Worm (Caenorhabditis elegans) whole organism, L1 larva: ENCODE measurements around the gene ddr-2.

Source experiments
- C04F5.9 ChIP-seq: sonication (generic microtip); optimal IDR thresholded peaks from 2 replicates; lab custom pipeline; 2016; ENCODE audit warnings: missing genetic modification characterization, missing compliant biosample characterization
- F16B12.6 ChIP-seq: fragments of 150-350 bp; optimal IDR thresholded peaks from 2 replicates; lab custom pipeline; 2014; ENCODE audit warnings: missing biosample characterization, missing genetic modification characterization
- Y116A8C.19 ChIP-seq: sonication (generic microtip); optimal IDR thresholded peaks from 2 replicates; lab custom pipeline; 2016; ENCODE audit warnings: missing compliant biosample characterization, missing genetic modification characterization, borderline replicate concordance
- alr-1 ChIP-seq: fragments of 200-800 bp; sonication (Bioruptor generic); optimal IDR thresholded peaks from 2 replicates; lab custom pipeline; 2018; ENCODE audit warnings: borderline replicate concordance, mild to moderate bottlenecking, missing genetic modification characterization, missing compliant biosample characterization
- aly-2 ChIP-seq: fragments of 150-350 bp; optimal IDR thresholded peaks from 2 replicates; lab custom pipeline; 2014; ENCODE audit warnings: missing biosample characterization, missing genetic modification characterization
- blmp-1 ChIP-seq: fragments of 150-350 bp; optimal IDR thresholded peaks from 2 replicates; lab custom pipeline; 2014; ENCODE audit warnings: missing biosample characterization, missing genetic modification characterization
- ceh-63 ChIP-seq: fragments of 200-800 bp; sonication (Bioruptor generic); optimal IDR thresholded peaks from 2 replicates; lab custom pipeline; 2018; ENCODE audit warnings: mild to moderate bottlenecking, missing genetic modification characterization, missing compliant biosample characterization
- ceh-90 ChIP-seq: sonication (generic microtip); optimal IDR thresholded peaks from 2 replicates; lab custom pipeline; 2016; ENCODE audit warnings: missing genetic modification characterization, missing compliant biosample characterization
- ces-1 ChIP-seq: fragments of 150-350 bp; optimal IDR thresholded peaks from 2 replicates; lab custom pipeline; 2014; ENCODE audit warnings: missing biosample characterization, missing genetic modification reagents, missing genetic modification characterization
- dpl-1 ChIP-seq, 3 experiments: fragments of 150-350 bp in 2 of 3; sonication (generic microtip) in 1 of 3; optimal IDR thresholded peaks; 2 replicates each; lab custom pipeline; 2014 to 2017; ENCODE audit warnings: missing biosample characterization in 3 of 3, missing genetic modification characterization in 3 of 3, missing genetic modification reagents in 3 of 3
- dsc-1 ChIP-seq: sonication (generic microtip); optimal IDR thresholded peaks from 2 replicates; lab custom pipeline; 2016; ENCODE audit warnings: mild to moderate bottlenecking, missing genetic modification characterization, missing compliant biosample characterization
- ets-5 ChIP-seq: fragments of 200-800 bp; sonication (Bioruptor generic); IDR thresholded peaks from 2 replicates; pipeline ENCODE4 v1.3.6; 2022; ENCODE audit warnings: missing genetic modification characterization, missing compliant biosample characterization
- fkh-10 ChIP-seq: sonication (generic microtip); optimal IDR thresholded peaks from 2 replicates; lab custom pipeline; 2017; ENCODE audit warnings: missing biosample characterization, missing genetic modification reagents, missing genetic modification characterization
- fos-1 ChIP-seq: fragments of 150-350 bp; optimal IDR thresholded peaks from 2 replicates; lab custom pipeline; 2014; ENCODE audit warnings: missing biosample characterization, missing genetic modification characterization
- hlh-17 ChIP-seq: fragments of 200-800 bp; sonication (Bioruptor generic); optimal IDR thresholded peaks from 2 replicates; lab custom pipeline; 2018; ENCODE audit warnings: missing genetic modification characterization, mild to moderate bottlenecking, missing compliant biosample characterization, moderate library complexity, borderline replicate concordance
- irx-1 ChIP-seq: sonication (generic microtip); optimal IDR thresholded peaks from 2 replicates; lab custom pipeline; 2016; ENCODE audit warnings: missing genetic modification characterization, missing compliant biosample characterization
- isw-1 ChIP-seq: fragments of 200-800 bp; sonication (Bioruptor generic); IDR thresholded peaks from 2 replicates; pipeline ENCODE4 v1.3.6; 2022; ENCODE audit warnings: missing genetic modification characterization, missing compliant biosample characterization
- jun-1 ChIP-seq: fragments of 150-350 bp; optimal IDR thresholded peaks from 2 replicates; lab custom pipeline; 2014; ENCODE audit warnings: missing biosample characterization, missing genetic modification reagents, missing genetic modification characterization
- lin-13 ChIP-seq: fragments of 150-350 bp; optimal IDR thresholded peaks from 2 replicates; lab custom pipeline; 2014; ENCODE audit warnings: missing biosample characterization, missing genetic modification reagents, missing genetic modification characterization
- lin-15B ChIP-seq: fragments of 150-350 bp; sonication (generic microtip); optimal IDR thresholded peaks from 3 replicates; lab custom pipeline; 2014; ENCODE audit warnings: missing biosample characterization, missing genetic modification characterization
- lin-39 ChIP-seq: fragments of 150-350 bp; optimal IDR thresholded peaks from 2 replicates; lab custom pipeline; 2014; ENCODE audit warnings: missing biosample characterization, missing genetic modification reagents, missing genetic modification characterization
- lir-3 ChIP-seq: sonication (generic microtip); optimal IDR thresholded peaks from 2 replicates; lab custom pipeline; 2016; ENCODE audit warnings: mild to moderate bottlenecking, missing genetic modification characterization, moderate library complexity, missing compliant biosample characterization; ENCODE audit not compliant: poor library complexity
- mab-9 ChIP-seq: fragments of 200-800 bp; sonication (Bioruptor generic); IDR thresholded peaks from 2 replicates; pipeline ENCODE4 v1.3.6; 2022; ENCODE audit warnings: missing genetic modification reagents, missing genetic modification characterization, missing compliant biosample characterization
- mdl-1 ChIP-seq, 2 experiments: fragments of 150-350 bp; optimal IDR thresholded peaks; 2 replicates each; lab custom pipeline; 2014 to 2017; ENCODE audit warnings: missing biosample characterization in 2 of 2, missing genetic modification characterization in 2 of 2, inconsistent platforms in 1 of 2
- mep-1 ChIP-seq: fragments of 150-350 bp; optimal IDR thresholded peaks from 2 replicates; lab custom pipeline; 2014; ENCODE audit warnings: missing biosample characterization, missing genetic modification characterization
- nhr-11 ChIP-seq: fragments of 150-350 bp; optimal IDR thresholded peaks from 2 replicates; lab custom pipeline; 2014; ENCODE audit warnings: missing biosample characterization, missing genetic modification characterization
- nhr-237 ChIP-seq: fragments of 150-350 bp; optimal IDR thresholded peaks from 2 replicates; lab custom pipeline; 2014; ENCODE audit warnings: missing biosample characterization, missing genetic modification characterization
- nhr-28 ChIP-seq: fragments of 150-350 bp; optimal IDR thresholded peaks from 2 replicates; lab custom pipeline; 2014; ENCODE audit warnings: missing biosample characterization, missing genetic modification characterization
- nhr-47 ChIP-seq: sonication (generic microtip); optimal IDR thresholded peaks from 2 replicates; lab custom pipeline; 2016; ENCODE audit warnings: mild to moderate bottlenecking, missing genetic modification characterization, moderate library complexity, missing compliant biosample characterization
- nhr-71 ChIP-seq: sonication (generic microtip); optimal IDR thresholded peaks from 2 replicates; lab custom pipeline; 2016; ENCODE audit warnings: mild to moderate bottlenecking, missing genetic modification characterization, moderate library complexity, missing compliant biosample characterization
- nhr-76 ChIP-seq: sonication (generic microtip); optimal IDR thresholded peaks from 2 replicates; lab custom pipeline; 2017; ENCODE audit warnings: missing biosample characterization, missing genetic modification characterization
- nhr-77 ChIP-seq: fragments of 150-350 bp; optimal IDR thresholded peaks from 2 replicates; lab custom pipeline; 2014; ENCODE audit warnings: missing biosample characterization, missing genetic modification characterization
- nhr-84 ChIP-seq: sonication (generic microtip); optimal IDR thresholded peaks from 2 replicates; lab custom pipeline; 2017; ENCODE audit warnings: missing biosample characterization, missing genetic modification characterization
- nhr-90 ChIP-seq: sonication (generic microtip); optimal IDR thresholded peaks from 2 replicates; lab custom pipeline; 2016; ENCODE audit warnings: mild to moderate bottlenecking, missing genetic modification characterization, missing compliant biosample characterization; ENCODE audit not compliant: poor library complexity
- pax-3 ChIP-seq: fragments of 200-800 bp; sonication (Bioruptor generic); optimal IDR thresholded peaks from 2 replicates; lab custom pipeline; 2018; ENCODE audit warnings: mild to moderate bottlenecking, missing genetic modification characterization, moderate library complexity, missing compliant biosample characterization
- pqm-1 ChIP-seq: sonication (generic microtip); optimal IDR thresholded peaks from 3 replicates; lab custom pipeline; 2017; ENCODE audit warnings: missing biosample characterization, missing genetic modification characterization
- rnt-1 ChIP-seq: sonication (generic microtip); optimal IDR thresholded peaks from 2 replicates; lab custom pipeline; 2016; ENCODE audit warnings: mild to moderate bottlenecking, missing genetic modification characterization, moderate library complexity, missing compliant biosample characterization
- snpc-4 ChIP-seq: fragments of 150-350 bp; optimal IDR thresholded peaks from 2 replicates; lab custom pipeline; 2014; ENCODE audit warnings: missing biosample characterization, missing genetic modification characterization
- snu-23 ChIP-seq: sonication (generic microtip); optimal IDR thresholded peaks from 2 replicates; lab custom pipeline; 2016; ENCODE audit warnings: missing genetic modification characterization, missing compliant biosample characterization
- sox-4 ChIP-seq: sonication (generic microtip); optimal IDR thresholded peaks from 2 replicates; lab custom pipeline; 2016; ENCODE audit warnings: missing genetic modification characterization, missing compliant biosample characterization
- sptf-1 ChIP-seq: fragments of 150-350 bp; optimal IDR thresholded peaks from 2 replicates; lab custom pipeline; 2014; ENCODE audit warnings: missing biosample characterization, missing genetic modification characterization
- sup-37 ChIP-seq: fragments of 200-800 bp; sonication (Bioruptor generic); optimal IDR thresholded peaks from 2 replicates; lab custom pipeline; 2018; ENCODE audit warnings: mild to moderate bottlenecking, missing genetic modification characterization, missing compliant biosample characterization
- tbx-2 ChIP-seq: sonication (generic microtip); optimal IDR thresholded peaks from 2 replicates; lab custom pipeline; 2016; ENCODE audit warnings: missing genetic modification characterization, missing compliant biosample characterization
- tlp-1 ChIP-seq: fragments of 150-350 bp; optimal IDR thresholded peaks from 2 replicates; lab custom pipeline; 2014; ENCODE audit warnings: missing biosample characterization, missing genetic modification characterization
- unc-130 ChIP-seq: fragments of 150-350 bp; optimal IDR thresholded peaks from 2 replicates; lab custom pipeline; 2017; ENCODE audit warnings: missing biosample characterization, missing genetic modification characterization, inconsistent platforms
- unc-30 ChIP-seq: sonication (generic microtip); optimal IDR thresholded peaks from 2 replicates; lab custom pipeline; 2017; ENCODE audit warnings: missing biosample characterization, missing genetic modification characterization
- unc-62 ChIP-seq: fragments of 150-350 bp; optimal IDR thresholded peaks from 2 replicates; lab custom pipeline; 2014; ENCODE audit warnings: missing biosample characterization, missing genetic modification reagents, missing genetic modification characterization
- unc-86 ChIP-seq: sonication (generic microtip); optimal IDR thresholded peaks from 2 replicates; lab custom pipeline; 2016; ENCODE audit warnings: missing genetic modification characterization, missing compliant biosample characterization
- unc-98 ChIP-seq: fragments of 200-800 bp; sonication (Bioruptor generic); IDR thresholded peaks from 2 replicates; pipeline ENCODE4 v1.3.6; 2022; ENCODE audit warnings: missing genetic modification characterization, missing compliant biosample characterization
- xbp-1 ChIP-seq: sonication (generic microtip); optimal IDR thresholded peaks from 2 replicates; lab custom pipeline; 2016; ENCODE audit warnings: missing genetic modification characterization, missing compliant biosample characterization
- zag-1 ChIP-seq: fragments of 150-350 bp; optimal IDR thresholded peaks from 2 replicates; lab custom pipeline; 2014; ENCODE audit warnings: missing biosample characterization, missing genetic modification characterization
- zip-4 ChIP-seq: fragments of 200-800 bp; sonication (Bioruptor generic); optimal IDR thresholded peaks from 2 replicates; lab custom pipeline; 2018; ENCODE audit warnings: mild to moderate bottlenecking, missing genetic modification characterization, moderate library complexity, missing compliant biosample characterization
- ztf-11 ChIP-seq, 2 experiments: sonication (generic microtip); optimal IDR thresholded peaks; 2 replicates each; lab custom pipeline; 2016 to 2017; ENCODE audit warnings: missing genetic modification characterization in 2 of 2, missing biosample characterization in 1 of 2, missing compliant biosample characterization in 1 of 2

Gene ddr-2

DNA sequence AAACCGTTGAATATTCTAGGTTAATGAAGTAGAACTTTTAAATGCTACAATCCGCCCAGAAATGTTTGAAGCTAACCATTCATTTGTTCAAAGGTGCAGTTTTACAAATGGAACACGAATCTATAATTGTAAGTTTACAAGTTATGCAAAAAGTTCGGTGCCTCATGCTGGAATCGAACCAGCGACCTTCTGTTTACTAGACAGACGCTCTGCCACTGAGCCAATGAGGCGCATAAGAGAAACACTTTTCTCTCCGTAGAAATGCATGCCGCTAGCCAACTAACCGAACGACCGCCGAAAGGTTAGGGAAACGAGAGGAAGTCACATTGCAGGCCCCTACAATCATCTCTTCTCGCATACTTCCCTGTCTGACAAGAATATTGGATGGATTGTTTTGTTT lies 56.1 kb downstream of the ddr-2 start:
- TF ChIP-seq mdl-1 (tag; optimal IDR thresholded peaks at IDR 0.05; lab: Kevin White, UChicago): peak in 1 of 2 experiments; percentile 68
- peak; percentile 74 for TF ChIP-seq nhr-77 (tag; lab: Kevin White, UChicago)
- TF ChIP-seq sup-37 (GFP tag; lab: Kevin White, UChicago): no peak
- no peak for TF ChIP-seq unc-62
- peak; percentile 75 for TF ChIP-seq nhr-71 (tag; lab: Kevin White, UChicago)
- peak; percentile 49 for TF ChIP-seq fos-1 (tag; lab: Kevin White, UChicago)
- no peak for TF ChIP-seq Y116A8C.19 (tag; lab: Kevin White, UChicago)
- TF ChIP-seq nhr-76 (tag; lab: Kevin White, UChicago): peak; percentile 14
- TF ChIP-seq lin-13: peak; percentile 5
- TF ChIP-seq nhr-47 (tag; lab: Kevin White, UChicago): peak; percentile 80
- no peak for TF ChIP-seq lin-39
- TF ChIP-seq mep-1 (tag; lab: Kevin White, UChicago): peak; percentile 64
- TF ChIP-seq rnt-1 (tag; lab: Kevin White, UChicago): peak; percentile 75
- no peak for TF ChIP-seq tlp-1
- no peak for TF ChIP-seq hlh-17 (GFP tag; lab: Kevin White, UChicago)
- peak; percentile 24 for TF ChIP-seq ceh-90 (tag; lab: Kevin White, UChicago)
- TF ChIP-seq snpc-4: peak; percentile 14
- TF ChIP-seq isw-1 (GFP tag; lab: Robert Waterston, UW): peak; percentile 38
- TF ChIP-seq irx-1: peak; percentile 56
- no peak for TF ChIP-seq ceh-63
- TF ChIP-seq unc-130 (tag; lab: Kevin White, UChicago): peak; percentile 11
- no peak for TF ChIP-seq sptf-1 (tag; lab: Kevin White, UChicago)
- peak; percentile 1 for TF ChIP-seq aly-2 (tag; lab: Kevin White, UChicago)
- no peak for TF ChIP-seq unc-30
- TF ChIP-seq nhr-28 (tag; lab: Kevin White, UChicago): no peak
- no peak for TF ChIP-seq ztf-11 (tag; optimal IDR thresholded peaks at IDR 0.05; lab: Kevin White, UChicago)
- TF ChIP-seq pqm-1 (tag; lab: Kevin White, UChicago): no peak
- TF ChIP-seq unc-86 (tag; lab: Kevin White, UChicago): peak; percentile 66
- peak; percentile 69 for TF ChIP-seq jun-1 (tag; lab: Kevin White, UChicago)
- no peak for TF ChIP-seq ces-1
- peak; percentile 53 for TF ChIP-seq fkh-10 (GFP tag; lab: Kevin White, UChicago)
- peak; percentile 26 for TF ChIP-seq zip-4
- TF ChIP-seq lin-15B (tag; lab: Kevin White, UChicago): no peak
- no peak for TF ChIP-seq C04F5.9 (tag; lab: Kevin White, UChicago)
- no peak for TF ChIP-seq F16B12.6
- TF ChIP-seq pax-3 (tag; lab: Kevin White, UChicago): no peak
- TF ChIP-seq nhr-90: peak; percentile 71
- TF ChIP-seq nhr-11 (tag; lab: Kevin White, UChicago): no peak
- no peak for TF ChIP-seq blmp-1 (tag; lab: Kevin White, UChicago)
- TF ChIP-seq zag-1 (tag; lab: Kevin White, UChicago): no peak
- TF ChIP-seq alr-1 (tag; lab: Kevin White, UChicago): no peak
- TF ChIP-seq mab-9 (GFP tag; lab: Robert Waterston, UW): 0 out of 2 replicates have a peak, but pooled peaks have one; percentile 45
- TF ChIP-seq sox-4 (tag; lab: Kevin White, UChicago): no peak
- TF ChIP-seq snu-23: peak; percentile 83
- peak in 2 of 3 experiments; percentile 10 to 21 for TF ChIP-seq dpl-1 (GFP tag; optimal IDR thresholded peaks at IDR 0.05; lab: Kevin White, UChicago)
- peak; percentile 50 for TF ChIP-seq lir-3 (tag; lab: Kevin White, UChicago)
- peak; percentile 37 for TF ChIP-seq nhr-237 (tag; lab: Kevin White, UChicago)
- no peak for TF ChIP-seq nhr-84 (tag; lab: Kevin White, UChicago)
- TF ChIP-seq dsc-1 (tag; lab: Kevin White, UChicago): peak; percentile 74
- TF ChIP-seq ets-5 (GFP tag; lab: Robert Waterston, UW): no peak
- TF ChIP-seq unc-98 (GFP tag; lab: Robert Waterston, UW): 0 out of 2 replicates have a peak, but pooled peaks have one; percentile 23
- TF ChIP-seq xbp-1 (tag; lab: Kevin White, UChicago): peak; percentile 59
- TF ChIP-seq tbx-2 (tag; lab: Kevin White, UChicago): peak; percentile 71
